Worm (Caenorhabditis elegans) whole organism, L3 larva: ENCODE data around the gene eri-9.

ENCODE experiments used
- ZK546.5 ChIP-seq: sonication (generic microtip); optimal IDR thresholded peaks from 2 replicates; lab custom pipeline; 2017; ENCODE audit warnings: missing biosample characterization, missing genetic modification characterization
- ama-1 ChIP-seq: fragments of 150-350 bp; optimal IDR thresholded peaks from 2 replicates; lab custom pipeline; 2018
- ceh-82 ChIP-seq: fragments of 150-350 bp; optimal IDR thresholded peaks from 2 replicates; lab custom pipeline; 2014; ENCODE audit warnings: missing biosample characterization, missing genetic modification characterization
- elt-3 ChIP-seq, 3 experiments: fragments of 150-350 bp in 1 of 3; sonication (generic microtip) in 2 of 3; optimal IDR thresholded peaks; 2 replicates in 2 of 3; 4 replicates in 1 of 3; lab custom pipeline; 2014 to 2017; ENCODE audit warnings: missing biosample characterization in 3 of 3, missing genetic modification characterization in 3 of 3
- jun-1 ChIP-seq: fragments of 150-350 bp; optimal IDR thresholded peaks from 2 replicates; lab custom pipeline; 2014; ENCODE audit warnings: missing biosample characterization, missing genetic modification reagents, missing genetic modification characterization
- lin-15B ChIP-seq: fragments of 150-350 bp; optimal IDR thresholded peaks from 2 replicates; lab custom pipeline; 2014; ENCODE audit warnings: missing biosample characterization, missing genetic modification characterization
- nfya-1 ChIP-seq: sonication (generic microtip); optimal IDR thresholded peaks from 2 replicates; lab custom pipeline; 2017; ENCODE audit warnings: missing genetic modification characterization, mild to moderate bottlenecking, missing compliant biosample characterization, antibody characterized with exemption, moderate library complexity; ENCODE audit not compliant: insufficient read depth
- nhr-25 ChIP-seq: sonication (generic microtip); optimal IDR thresholded peaks from 2 replicates; lab custom pipeline; 2017; ENCODE audit warnings: missing biosample characterization, missing genetic modification characterization
- nhr-76 ChIP-seq: fragments of 150-350 bp; sonication (generic microtip); optimal IDR thresholded peaks from 5 replicates; lab custom pipeline; 2014; ENCODE audit warnings: missing biosample characterization, missing genetic modification characterization
- pqm-1 ChIP-seq: fragments of 150-350 bp; optimal IDR thresholded peaks from 2 replicates; lab custom pipeline; 2017; ENCODE audit warnings: missing biosample characterization, missing genetic modification characterization, inconsistent platforms
- skn-1 ChIP-seq: fragments of 150-350 bp; optimal IDR thresholded peaks from 2 replicates; lab custom pipeline; 2014; ENCODE audit warnings: missing biosample characterization, missing genetic modification characterization
- unc-62 ChIP-seq: fragments of 150-350 bp; sonication (generic microtip); optimal IDR thresholded peaks from 4 replicates; lab custom pipeline; 2014; ENCODE audit warnings: missing biosample characterization, missing genetic modification reagents, missing genetic modification characterization
- zag-1 ChIP-seq: fragments of 150-350 bp; optimal IDR thresholded peaks from 2 replicates; lab custom pipeline; 2014; ENCODE audit warnings: missing biosample characterization, missing genetic modification characterization
- ztf-11 ChIP-seq: fragments of 150-350 bp; optimal IDR thresholded peaks from 2 replicates; lab custom pipeline; 2014; ENCODE audit warnings: missing biosample characterization, missing genetic modification characterization

DNA sequence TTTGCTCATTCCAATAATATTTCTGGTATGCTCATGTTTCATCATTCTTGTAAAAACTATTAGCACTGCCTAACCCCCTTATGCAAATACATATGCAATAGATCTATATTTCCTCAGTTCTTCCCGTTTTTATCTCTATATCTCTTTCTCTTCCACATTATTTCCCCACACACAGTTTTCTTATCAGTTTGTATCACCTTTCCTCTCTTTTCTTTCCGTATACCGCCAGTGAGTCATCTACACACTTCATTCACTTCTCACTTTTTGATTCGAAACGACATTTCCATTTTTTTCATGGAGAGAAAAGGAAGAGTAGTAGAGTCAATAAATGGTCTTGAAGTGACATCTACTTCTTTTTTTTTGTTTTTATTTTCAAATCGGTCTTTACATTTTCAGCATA is 25.9 kb upstream of the eri-9 start:
- TF ChIP-seq nhr-25, result no peak
- peak; percentile 44 for TF ChIP-seq jun-1 (tag; lab: Kevin White, UChicago)
- TF ChIP-seq zag-1 (tag; lab: Kevin White, UChicago), result no peak
- TF ChIP-seq ceh-82 (tag; lab: Kevin White, UChicago), result no peak
- TF ChIP-seq ama-1, result no peak
- no peak for TF ChIP-seq lin-15B (tag; lab: Kevin White, UChicago)
- TF ChIP-seq pqm-1 (tag; lab: Kevin White, UChicago), result peak; percentile 2
- no peak for TF ChIP-seq ztf-11
- no peak for TF ChIP-seq unc-62 (GFP tag; lab: Kevin White, UChicago)
- TF ChIP-seq nhr-76 (tag; lab: Kevin White, UChicago), result no peak
- TF ChIP-seq nfya-1 (tag; lab: Kevin White, UChicago), result no peak
- no peak for TF ChIP-seq skn-1 (tag; lab: Kevin White, UChicago)
- TF ChIP-seq ZK546.5 (tag; lab: Kevin White, UChicago), result no peak
- peak in 1 of 3 experiments; percentile 40 for TF ChIP-seq elt-3 (tag; optimal IDR thresholded peaks at IDR 0.05; lab: Kevin White, UChicago)
